Worm (Caenorhabditis elegans): ENCODE results near the gene gap-2.

DNA sequence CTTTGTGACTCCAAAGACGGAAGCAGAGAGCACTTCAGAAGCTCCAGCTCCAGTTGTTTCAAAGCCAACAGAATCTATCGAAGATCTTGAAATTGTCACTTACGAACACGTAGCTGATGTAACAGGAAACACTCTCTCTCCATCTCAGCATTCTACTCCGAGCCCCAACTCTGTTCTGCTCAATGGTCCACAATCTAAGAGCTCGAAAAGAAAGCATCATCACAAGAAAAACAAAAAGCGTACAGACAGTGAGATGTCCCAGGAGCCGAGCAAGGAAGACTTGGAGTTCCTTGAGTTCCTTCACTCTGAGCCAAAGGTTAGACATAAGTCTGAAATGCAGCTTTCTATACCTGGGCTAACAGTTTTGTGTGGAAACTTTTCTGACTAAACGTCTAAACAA lies 83.8 kb downstream of the gap-2 start:
- no peak for TF ChIP-seq lim-6 (tag; optimal IDR thresholded peaks at IDR 0.05)
- no peak for TF ChIP-seq ama-1 (optimal IDR thresholded peaks at IDR 0.05)
- no peak for TF ChIP-seq fax-1 (tag; optimal IDR thresholded peaks at IDR 0.05)
- no peak for TF ChIP-seq hlh-30 (tag; optimal IDR thresholded peaks at IDR 0.05; ENCODE audit: insufficient read depth)
- TF ChIP-seq ceh-48 (tag; optimal IDR thresholded peaks at IDR 0.05): no peak
- TF ChIP-seq pha-4 (tag; optimal IDR thresholded peaks at IDR 0.05): no peak
- no peak for TF ChIP-seq madf-2 (tag; optimal IDR thresholded peaks at IDR 0.05)
- no peak for TF ChIP-seq eyg-1 (tag; optimal IDR thresholded peaks at IDR 0.05)

Data from whole organism, late embryonic.